Worm (Caenorhabditis elegans) whole organism, young adult: ENCODE measurements around the gene C07D8.5.

Experiments used
- B0019.2 ChIP-seq: fragments of 200-800 bp; sonication (Bioruptor generic); conservative IDR thresholded peaks from 2 replicates; pipeline ENCODE4 v1.3.6; 2022; ENCODE audit warnings: missing genetic modification reagents, missing genetic modification characterization, missing compliant biosample characterization
- B0261.1 ChIP-seq: sonication (generic microtip); optimal IDR thresholded peaks from 2 replicates; lab custom pipeline; 2016; ENCODE audit warnings: mild to moderate bottlenecking, missing genetic modification characterization, moderate library complexity, missing compliant biosample characterization
- D2030.7 ChIP-seq: fragments of 200-800 bp; sonication (Bioruptor generic); IDR thresholded peaks from 2 replicates; pipeline ENCODE4 v1.3.6; 2022; ENCODE audit warnings: missing genetic modification reagents, missing genetic modification characterization, missing compliant biosample characterization
- F10E7.11 ChIP-seq: sonication (generic microtip); optimal IDR thresholded peaks from 2 replicates; lab custom pipeline; 2017; ENCODE audit warnings: mild to moderate bottlenecking, missing genetic modification characterization, moderate library complexity, missing compliant biosample characterization
- F39B2.1 ChIP-seq: fragments of 200-800 bp; sonication (Bioruptor generic); IDR thresholded peaks from 2 replicates; pipeline ENCODE4 v1.3.6; 2022; ENCODE audit warnings: missing genetic modification reagents, missing genetic modification characterization, missing compliant biosample characterization
- F55B11.4 ChIP-seq: sonication (generic microtip); optimal IDR thresholded peaks from 2 replicates; lab custom pipeline; 2016; ENCODE audit warnings: missing compliant biosample characterization, missing genetic modification characterization, borderline replicate concordance; ENCODE audit not compliant: insufficient read depth
- F57A8.1 ChIP-seq: fragments of 200-800 bp; sonication (Bioruptor generic); optimal IDR thresholded peaks from 2 replicates; lab custom pipeline; 2018; ENCODE audit warnings: mild to moderate bottlenecking, missing genetic modification characterization, moderate library complexity, missing compliant biosample characterization
- F57C9.4 ChIP-seq: sonication (generic microtip); optimal IDR thresholded peaks from 2 replicates; lab custom pipeline; 2017; ENCODE audit warnings: mild to moderate bottlenecking, missing genetic modification characterization, missing compliant biosample characterization
- K11D2.4 ChIP-seq: fragments of 200-800 bp; sonication (Bioruptor generic); IDR thresholded peaks from 2 replicates; pipeline ENCODE4 v1.3.6; 2022; ENCODE audit warnings: missing genetic modification reagents, missing genetic modification characterization, missing compliant biosample characterization
- T26A5.8 ChIP-seq: sonication (generic microtip); optimal IDR thresholded peaks from 2 replicates; lab custom pipeline; 2016; ENCODE audit warnings: missing genetic modification characterization, missing compliant biosample characterization
- Y53G8AR.9 ChIP-seq: fragments of 200-800 bp; sonication (Bioruptor generic); conservative IDR thresholded peaks from 2 replicates; pipeline ENCODE4 v1.3.6; 2022; ENCODE audit warnings: missing genetic modification reagents, missing genetic modification characterization, missing compliant biosample characterization
- Y56A3A.18 ChIP-seq: fragments of 200-800 bp; sonication (Bioruptor generic); IDR thresholded peaks from 2 replicates; pipeline ENCODE4 v1.3.6; 2022; ENCODE audit warnings: missing genetic modification reagents, missing genetic modification characterization, missing compliant biosample characterization
- Y79H2A.3 ChIP-seq: fragments of 200-800 bp; sonication (Bioruptor generic); conservative IDR thresholded peaks from 2 replicates; pipeline ENCODE4 v1.3.6; 2022; ENCODE audit warnings: missing genetic modification reagents, missing genetic modification characterization, missing compliant biosample characterization
- Y95B8A.8 ChIP-seq: fragments of 200-800 bp; sonication (Bioruptor generic); IDR thresholded peaks from 2 replicates; pipeline ENCODE4 v1.3.6; 2022; ENCODE audit warnings: missing genetic modification reagents, missing genetic modification characterization, missing compliant biosample characterization
- akir-1 ChIP-seq: fragments of 200-800 bp; sonication (Bioruptor generic); optimal IDR thresholded peaks from 2 replicates; lab custom pipeline; 2018; ENCODE audit warnings: mild to moderate bottlenecking, missing genetic modification characterization, moderate library complexity, missing compliant biosample characterization
- aptf-2 ChIP-seq: fragments of 200-800 bp; sonication (Bioruptor generic); conservative IDR thresholded peaks from 2 replicates; pipeline ENCODE4 v1.3.6; 2022; ENCODE audit warnings: missing genetic modification reagents, missing genetic modification characterization, missing compliant biosample characterization
- atf-7 ChIP-seq: sonication (generic microtip); optimal IDR thresholded peaks from 2 replicates; lab custom pipeline; 2017; ENCODE audit warnings: mild to moderate bottlenecking, missing genetic modification characterization, missing compliant biosample characterization
- athp-1 ChIP-seq: sonication (generic microtip); optimal IDR thresholded peaks from 2 replicates; lab custom pipeline; 2017; ENCODE audit warnings: mild to moderate bottlenecking, missing genetic modification characterization, missing compliant biosample characterization
- attf-5 ChIP-seq: fragments of 200-800 bp; sonication (Bioruptor generic); optimal IDR thresholded peaks from 2 replicates; lab custom pipeline; 2018; ENCODE audit warnings: mild to moderate bottlenecking, missing genetic modification characterization, missing compliant biosample characterization
- cebp-2 ChIP-seq: fragments of 200-800 bp; sonication (Bioruptor generic); IDR thresholded peaks from 2 replicates; pipeline ENCODE4 v1.3.6; 2022; ENCODE audit warnings: missing genetic modification characterization, missing compliant biosample characterization
- ceh-27 ChIP-seq: fragments of 200-800 bp; sonication (Bioruptor generic); optimal IDR thresholded peaks from 2 replicates; lab custom pipeline; 2018; ENCODE audit warnings: mild to moderate bottlenecking, missing genetic modification characterization, moderate library complexity, missing compliant biosample characterization
- ceh-40 ChIP-seq: fragments of 200-800 bp; sonication (Bioruptor generic); IDR thresholded peaks from 2 replicates; pipeline ENCODE4 v1.3.6; 2022; ENCODE audit warnings: missing genetic modification characterization, missing compliant biosample characterization
- ceh-91 ChIP-seq: fragments of 200-800 bp; sonication (Bioruptor generic); IDR thresholded peaks from 2 replicates; pipeline ENCODE4 v1.3.6; 2022; ENCODE audit warnings: missing genetic modification reagents, missing genetic modification characterization, missing compliant biosample characterization
- chd-7 ChIP-seq: sonication (generic microtip); optimal IDR thresholded peaks from 2 replicates; lab custom pipeline; 2016; ENCODE audit warnings: mild to moderate bottlenecking, missing genetic modification characterization, moderate library complexity, missing compliant biosample characterization
- egrh-3 ChIP-seq: fragments of 200-800 bp; sonication (Bioruptor generic); IDR thresholded peaks from 2 replicates; pipeline ENCODE4 v1.3.6; 2022; ENCODE audit warnings: missing genetic modification reagents, missing genetic modification characterization, missing compliant biosample characterization
- fkh-3 ChIP-seq: sonication (generic microtip); optimal IDR thresholded peaks from 2 replicates; lab custom pipeline; 2016; ENCODE audit warnings: mild to moderate bottlenecking, missing genetic modification characterization, missing compliant biosample characterization
- him-1 ChIP-seq: sonication (generic microtip); optimal IDR thresholded peaks from 2 replicates; lab custom pipeline; 2016; ENCODE audit warnings: missing genotype, missing genetic modification reagents, missing genetic modification characterization, missing compliant biosample characterization
- hlh-26 ChIP-seq: fragments of 200-800 bp; sonication (Bioruptor generic); conservative IDR thresholded peaks from 2 replicates; pipeline ENCODE4 v1.3.6; 2022; ENCODE audit warnings: missing genetic modification reagents, missing genetic modification characterization, missing compliant biosample characterization
- hsf-1 ChIP-seq: fragments of 200-800 bp; sonication (Bioruptor generic); IDR thresholded peaks from 2 replicates; pipeline ENCODE4 v1.3.6; 2022; ENCODE audit warnings: missing genetic modification reagents, missing genetic modification characterization, missing compliant biosample characterization
- lin-26 ChIP-seq: fragments of 200-800 bp; sonication (Bioruptor generic); IDR thresholded peaks from 2 replicates; pipeline ENCODE4 v1.3.6; 2022; ENCODE audit warnings: missing genetic modification reagents, missing genetic modification characterization, missing compliant biosample characterization
- lsy-27 ChIP-seq: sonication (generic microtip); optimal IDR thresholded peaks from 2 replicates; lab custom pipeline; 2017; ENCODE audit warnings: missing genetic modification characterization, mild to moderate bottlenecking, missing compliant biosample characterization, antibody characterized with exemption, missing genotype, borderline replicate concordance; ENCODE audit not compliant: insufficient read depth
- madf-3 ChIP-seq: fragments of 200-800 bp; sonication (Bioruptor generic); IDR thresholded peaks from 2 replicates; pipeline ENCODE4 v1.3.6; 2022; ENCODE audit warnings: missing genetic modification reagents, missing genetic modification characterization, missing compliant biosample characterization
- madf-6 ChIP-seq: fragments of 200-800 bp; sonication (Bioruptor generic); IDR thresholded peaks from 2 replicates; pipeline ENCODE4 v1.3.6; 2022; ENCODE audit warnings: missing genetic modification reagents, missing genetic modification characterization, missing compliant biosample characterization
- mcd-1 ChIP-seq: fragments of 200-800 bp; sonication (Bioruptor generic); IDR thresholded peaks from 2 replicates; pipeline ENCODE4 v1.3.6; 2022; ENCODE audit warnings: missing genetic modification reagents, missing genetic modification characterization, missing compliant biosample characterization
- mel-28 ChIP-seq: sonication (generic microtip); optimal IDR thresholded peaks from 2 replicates; lab custom pipeline; 2016; ENCODE audit warnings: borderline replicate concordance, mild to moderate bottlenecking, missing genetic modification characterization, missing compliant biosample characterization
- nfya-2 ChIP-seq: fragments of 200-800 bp; sonication (Bioruptor generic); IDR thresholded peaks from 2 replicates; pipeline ENCODE4 v1.3.6; 2022; ENCODE audit warnings: missing genetic modification reagents, missing genetic modification characterization, missing compliant biosample characterization
- nhr-120 ChIP-seq: fragments of 200-800 bp; sonication (Bioruptor generic); IDR thresholded peaks from 2 replicates; pipeline ENCODE4 v1.3.6; 2022; ENCODE audit warnings: missing genetic modification characterization, missing compliant biosample characterization
- nhr-90 ChIP-seq: sonication (generic microtip); optimal IDR thresholded peaks from 2 replicates; lab custom pipeline; 2016; ENCODE audit warnings: missing genotype, mild to moderate bottlenecking, missing genetic modification characterization, missing compliant biosample characterization
- rcor-1 ChIP-seq: fragments of 200-800 bp; sonication (Bioruptor generic); IDR thresholded peaks from 2 replicates; pipeline ENCODE4 v1.3.6; 2022; ENCODE audit warnings: missing genetic modification reagents, missing genetic modification characterization, missing compliant biosample characterization
- rec-8 ChIP-seq, 2 experiments: sonication (generic microtip); optimal IDR thresholded peaks; 2 replicates each; lab custom pipeline; 2016; ENCODE audit warnings: mild to moderate bottlenecking in 2 of 2, missing genetic modification characterization in 2 of 2, missing genetic modification reagents in 2 of 2, missing genotype in 2 of 2, missing biosample characterization in 1 of 2, missing compliant biosample characterization in 1 of 2, moderate library complexity in 1 of 2
- rpc-1 ChIP-seq, 2 experiments: fragments of 150-350 bp in 1 of 2; sonication (generic microtip) in 1 of 2; optimal IDR thresholded peaks; 2 replicates each; lab custom pipeline; 2014 to 2018; ENCODE audit warnings: missing biosample characterization in 1 of 2, missing genetic modification characterization in 1 of 2, missing genetic modification reagents in 1 of 2, missing genotype in 1 of 2
- snpc-1.3 ChIP-seq: sonication (generic microtip); optimal IDR thresholded peaks from 2 replicates; lab custom pipeline; 2017; ENCODE audit warnings: missing genetic modification characterization, mild to moderate bottlenecking, missing compliant biosample characterization, antibody characterized with exemption, moderate library complexity, missing genotype, missing genetic modification reagents; ENCODE audit not compliant: insufficient read depth
- somi-1 ChIP-seq: fragments of 200-800 bp; sonication (Bioruptor generic); optimal IDR thresholded peaks from 2 replicates; lab custom pipeline; 2018; ENCODE audit warnings: mild to moderate bottlenecking, missing genetic modification characterization, missing compliant biosample characterization
- tbx-9 ChIP-seq: sonication (generic microtip); optimal IDR thresholded peaks from 2 replicates; lab custom pipeline; 2016; ENCODE audit warnings: borderline replicate concordance, missing genetic modification characterization, inconsistent platforms, missing compliant biosample characterization
- zfh-2 ChIP-seq: fragments of 200-800 bp; sonication (Bioruptor generic); conservative IDR thresholded peaks from 2 replicates; pipeline ENCODE4 v1.3.6; 2022; ENCODE audit warnings: missing genetic modification reagents, missing genetic modification characterization, missing compliant biosample characterization
- ztf-25 ChIP-seq: fragments of 200-800 bp; sonication (Bioruptor generic); IDR thresholded peaks from 2 replicates; pipeline ENCODE4 v1.3.6; 2022; ENCODE audit warnings: missing genetic modification reagents, missing genetic modification characterization, missing compliant biosample characterization
- ztf-28 ChIP-seq: fragments of 200-800 bp; sonication (Bioruptor generic); IDR thresholded peaks from 2 replicates; pipeline ENCODE4 v1.3.6; 2022; ENCODE audit warnings: missing genetic modification reagents, missing genetic modification characterization, missing compliant biosample characterization

C07D8.5 gene

DNA sequence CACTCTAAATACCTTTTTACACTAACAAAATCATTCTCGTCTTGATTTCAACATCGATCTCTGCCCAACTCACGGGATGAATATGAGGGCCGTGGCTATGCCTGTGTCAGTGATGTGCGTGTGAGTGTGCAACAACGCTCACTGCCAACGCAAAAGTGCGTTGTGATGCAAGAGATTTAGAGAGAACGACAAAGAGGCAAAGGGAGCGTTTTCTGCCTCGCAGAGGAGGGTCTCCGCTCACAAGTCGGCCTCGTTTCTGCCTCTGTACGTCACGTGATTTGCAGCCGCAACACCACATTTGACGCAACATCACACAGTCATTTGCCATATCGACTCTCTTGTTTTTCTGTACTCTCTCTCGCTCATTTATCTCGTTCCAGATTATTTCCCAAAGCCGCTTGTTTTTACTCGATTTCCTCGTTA, 9.5 kb upstream of the C07D8.5 start, which contains the start of gene epg-7 (continued):
- TF ChIP-seq atf-7 = peak; percentile 83
- 0 out of 2 replicates have a peak, but pooled peaks have one; percentile 35 for TF ChIP-seq Y95B8A.8 (GFP tag; lab: Robert Waterston, UW)
- no peak for TF ChIP-seq ceh-40 (GFP tag; lab: Robert Waterston, UW)
- TF ChIP-seq ztf-28 = no peak
- TF ChIP-seq F39B2.1 (GFP tag; lab: Robert Waterston, UW) = no peak
- peak; percentile 90 for TF ChIP-seq chd-7 (tag; lab: Kevin White, UChicago)
- no peak for TF ChIP-seq ceh-91 (GFP tag; lab: Robert Waterston, UW)
- TF ChIP-seq B0261.1 (tag; lab: Kevin White, UChicago) = peak; percentile 5
- TF ChIP-seq lin-26 (GFP tag; lab: Robert Waterston, UW) = no peak
- no peak for TF ChIP-seq mel-28
- TF ChIP-seq zfh-2 (GFP tag; lab: Robert Waterston, UW) = peak; percentile 98
- TF ChIP-seq B0019.2 (GFP tag; lab: Robert Waterston, UW) = no peak
- peak; percentile 85 for TF ChIP-seq athp-1 (tag; lab: Kevin White, UChicago)
- TF ChIP-seq snpc-1.3 = no peak
- no peak for TF ChIP-seq F55B11.4 (tag; lab: Kevin White, UChicago)
- 0 out of 2 replicates have a peak, but pooled peaks have one; percentile 26 for TF ChIP-seq ztf-25
- peak; percentile 78 for TF ChIP-seq akir-1 (GFP tag; lab: Kevin White, UChicago)
- no peak for TF ChIP-seq lsy-27 (tag; lab: Kevin White, UChicago)
- no peak for TF ChIP-seq F10E7.11 (tag; lab: Kevin White, UChicago)
- TF ChIP-seq fkh-3 (tag; lab: Kevin White, UChicago) = no peak
- TF ChIP-seq Y53G8AR.9 (GFP tag; lab: Robert Waterston, UW) = peak; percentile 86
- TF ChIP-seq madf-3 (GFP tag; lab: Robert Waterston, UW) = no peak
- TF ChIP-seq nfya-2 = no peak
- TF ChIP-seq aptf-2 (GFP tag; lab: Robert Waterston, UW) = no peak; the same call in 1 of the 2 replicates
- TF ChIP-seq madf-6 (GFP tag; lab: Robert Waterston, UW) = no peak; the same call in 1 of the 2 replicates
- TF ChIP-seq rcor-1 = peak; percentile 82
- no peak for TF ChIP-seq F57C9.4 (tag; lab: Kevin White, UChicago)
- 0 out of 2 replicates have a peak, but pooled peaks have one; percentile 60 for TF ChIP-seq cebp-2 (GFP tag; lab: Robert Waterston, UW)
- 0 out of 2 replicates have a peak, but pooled peaks have one; percentile 51 for TF ChIP-seq Y56A3A.18 (GFP tag; lab: Robert Waterston, UW)
- TF ChIP-seq Y79H2A.3 = no peak
- TF ChIP-seq tbx-9 (tag; lab: Kevin White, UChicago) = no peak
- TF ChIP-seq nhr-120 = no peak
- peak; percentile 84 for TF ChIP-seq K11D2.4 (GFP tag; lab: Robert Waterston, UW)
- TF ChIP-seq hlh-26 = no peak
- TF ChIP-seq rpc-1 (optimal IDR thresholded peaks at IDR 0.05; lab: Kevin White, UChicago) = no peak
- TF ChIP-seq rpc-1 (tag; optimal IDR thresholded peaks at IDR 0.05; lab: Kevin White, UChicago) = no peak
- TF ChIP-seq attf-5 = peak; percentile 94
- TF ChIP-seq egrh-3 (GFP tag; lab: Robert Waterston, UW) = peak; percentile 47; the same call in 1 of the 2 replicates
- no peak for TF ChIP-seq hsf-1 (GFP tag; lab: Robert Waterston, UW)
- TF ChIP-seq mcd-1 = peak; percentile 81
- peak; percentile 40 for TF ChIP-seq nhr-90 (tag; lab: Kevin White, UChicago)
- no peak for TF ChIP-seq F57A8.1 (GFP tag; lab: Kevin White, UChicago)
- peak; percentile 92 for TF ChIP-seq ceh-27 (GFP tag; lab: Kevin White, UChicago)
- TF ChIP-seq rec-8 (tag; optimal IDR thresholded peaks at IDR 0.05; lab: Kevin White, UChicago) = no peak
- TF ChIP-seq somi-1 (GFP tag; lab: Kevin White, UChicago) = peak; percentile 81
- no peak for TF ChIP-seq T26A5.8
- no peak for TF ChIP-seq him-1 (tag; lab: Kevin White, UChicago)
- TF ChIP-seq D2030.7 (GFP tag; lab: Robert Waterston, UW) = no peak
